Fruit fly (Drosophila melanogaster) whole organism, larva: ENCODE results near the gene CG8861.

Experiments used
- noc ChIP-seq: fragments of 200-800 bp; sonication (Bioruptor generic); optimal IDR thresholded peaks from 3 replicates; lab custom pipeline; 2019; ENCODE audit warnings: missing biosample characterization, mild to moderate bottlenecking, missing genetic modification characterization, moderate library complexity

CG8861 gene

dm6 chr3R:9334592-9335518 is 6.5 kb upstream of the CG8861 start, which contains the start of the genes Aduk and pasi2:
Gene Aduk, minus strand, starts transcription at chr3R:9334714.
Gene pasi2, plus strand, starts transcription at chr3R:9335170.
- no peak for TF ChIP-seq noc

- peak; percentile 27 for TF ChIP-seq noc
Measured at dm6 chr3R:9331861-9332260, 3.5 kb upstream of the CG8861 start, which contains the start of gene CG16749. Gene CG16749, minus strand, starts transcription at chr3R:9331885.

dm6 chr3R:9330231-9330630 is 1.9 kb upstream of the CG8861 start, which contains the start of gene CG12951:
Gene CG12951, minus strand, starts transcription at chr3R:9330331.
- TF ChIP-seq noc: no peak

- TF ChIP-seq noc: no peak
Measured at dm6 chr3R:9328812-9329211, 501 bp upstream of the CG8861 start.

- no peak for TF ChIP-seq noc
Measured at dm6 chr3R:9321470-9321869, 6.8 kb downstream of the CG8861 start, which contains the start of gene HP1e. Gene HP1e, plus strand, starts transcription at chr3R:9321770.

dm6 chr3R:9297163-9297562 is 31.1 kb downstream of the CG8861 start:
- no peak for TF ChIP-seq noc

- TF ChIP-seq noc: no peak
Measured at dm6 chr3R:9287710-9288109, 40.6 kb downstream of the CG8861 start.

- TF ChIP-seq noc: no peak
Measured at dm6 chr3R:9266765-9267164, 61.5 kb downstream of the CG8861 start, which contains the start of the genes TrpRS and Vps16A. Gene TrpRS, minus strand, starts transcription at chr3R:9266904. Gene Vps16A, plus strand, starts transcription at chr3R:9267019.

dm6 chr3R:9264042-9264441 is 64.3 kb downstream of the CG8861 start, which contains the start of gene sage:
Gene sage, minus strand, starts transcription at chr3R:9264142.
- TF ChIP-seq noc: no peak

- TF ChIP-seq noc: no peak
Measured at dm6 chr3R:9260421-9260973, 67.8 kb downstream of the CG8861 start, which contains the start of gene ATP6AP2. Gene ATP6AP2, plus strand, starts transcription at chr3R:9260638.

dm6 chr3R:9258252-9259225 is 69.8 kb downstream of the CG8861 start, which contains the start of the genes Ibf2 and Ibf1:
Gene Ibf2, minus strand, starts transcription at chr3R:9258501.
Gene Ibf1, plus strand, starts transcription at chr3R:9258964.
- no peak for TF ChIP-seq noc

- TF ChIP-seq noc: no peak
Measured at dm6 chr3R:9257616-9258015, 70.7 kb downstream of the CG8861 start, which contains the start of gene CG16736. Gene CG16736, minus strand, starts transcription at chr3R:9257716.

- no peak for TF ChIP-seq noc
Measured at dm6 chr3R:9254798-9255197, 73.5 kb downstream of the CG8861 start, which contains the start of gene CG16734. Gene CG16734, plus strand, starts transcription at chr3R:9255052.

- no peak for TF ChIP-seq noc
Measured at dm6 chr3R:9251543-9251942, 76.8 kb downstream of the CG8861 start, which contains the start of gene St2. Gene St2, plus strand, starts transcription at chr3R:9251843.

- TF ChIP-seq noc: no peak
Measured at dm6 chr3R:9250868-9251267, 77.4 kb downstream of the CG8861 start.

dm6 chr3R:9249736-9250044 is 78.6 kb downstream of the CG8861 start:
- no peak for TF ChIP-seq noc
